Worm (Caenorhabditis elegans) whole organism, L2 larva: Measurements from ENCODE around the gene F46H6.5.

Experiments used
- aly-2 ChIP-seq: fragments of 150-350 bp; optimal IDR thresholded peaks from 2 replicates; lab custom pipeline; 2014; ENCODE audit warnings: missing biosample characterization, missing genetic modification characterization
- ama-1 ChIP-seq: fragments of 150-350 bp; optimal IDR thresholded peaks from 2 replicates; lab custom pipeline; 2018; ENCODE audit warnings: inconsistent platforms
- blmp-1 ChIP-seq: sonication (generic microtip); optimal IDR thresholded peaks from 2 replicates; lab custom pipeline; 2017; ENCODE audit warnings: missing genetic modification characterization, mild to moderate bottlenecking, missing compliant biosample characterization, antibody characterized with exemption, moderate library complexity; ENCODE audit not compliant: insufficient read depth
- elt-3 ChIP-seq: sonication (generic microtip); optimal IDR thresholded peaks from 2 replicates; lab custom pipeline; 2017; ENCODE audit warnings: missing biosample characterization, missing genetic modification characterization
- mdl-1 ChIP-seq, 2 experiments: fragments of 150-350 bp in 1 of 2; sonication (generic microtip) in 1 of 2; optimal IDR thresholded peaks; 2 replicates each; lab custom pipeline; 2017; ENCODE audit warnings: missing biosample characterization in 2 of 2, missing genetic modification characterization in 2 of 2
- nhr-12 ChIP-seq: fragments of 150-350 bp; optimal IDR thresholded peaks from 2 replicates; lab custom pipeline; 2014; ENCODE audit warnings: missing biosample characterization, missing genetic modification characterization
- nhr-25 ChIP-seq: fragments of 150-350 bp; sonication (generic microtip); optimal IDR thresholded peaks from 3 replicates; lab custom pipeline; 2014; ENCODE audit warnings: missing biosample characterization, missing genetic modification characterization
- skn-1 ChIP-seq: sonication (generic microtip); optimal IDR thresholded peaks from 2 replicates; lab custom pipeline; 2017; ENCODE audit warnings: missing biosample characterization, missing genetic modification characterization
- snpc-4 ChIP-seq: fragments of 150-350 bp; optimal IDR thresholded peaks from 2 replicates; lab custom pipeline; 2014; ENCODE audit warnings: missing biosample characterization, missing genetic modification characterization
- ztf-4 ChIP-seq: fragments of 150-350 bp; optimal IDR thresholded peaks from 2 replicates; lab custom pipeline; 2014; ENCODE audit warnings: missing biosample characterization, missing genetic modification characterization

DNA sequence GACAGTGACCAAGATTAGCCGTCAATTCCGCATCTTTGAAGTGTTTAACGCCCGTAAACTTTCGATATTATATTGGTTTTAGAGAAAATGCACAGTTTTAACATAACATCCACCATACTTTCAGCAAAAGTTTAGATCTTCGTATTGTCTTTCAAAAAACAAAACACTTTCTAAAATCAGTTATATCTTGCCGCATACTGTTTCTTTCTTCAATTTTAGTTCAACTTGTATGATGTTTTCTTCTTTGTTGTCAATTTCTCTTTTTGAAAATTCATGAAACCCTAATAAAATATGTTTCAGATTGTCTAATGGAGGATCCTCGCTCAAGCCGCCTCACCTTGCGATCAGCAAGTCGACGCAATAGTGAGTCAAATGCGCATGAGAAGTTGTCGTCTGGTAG lies 38.2 kb downstream of the F46H6.5 start, which contains the start of gene F02E8.4:
- TF ChIP-seq nhr-25 (tag; lab: Kevin White, UChicago) (no peak), blmp-1 (no peak), nhr-12 (tag; lab: Kevin White, UChicago) (no peak), elt-3 (no peak), mdl-1 (tag; optimal IDR thresholded peaks at IDR 0.05; lab: Kevin White, UChicago) (no peak), ama-1 (no peak), ztf-4 (tag; lab: Kevin White, UChicago) (no peak), skn-1 (tag; lab: Kevin White, UChicago) (no peak), snpc-4 (no peak), aly-2 (tag; lab: Kevin White, UChicago) (no peak)
